Fruit fly (Drosophila melanogaster) whole organism, prepupa: ENCODE data around the gene CG12594.
A peak's percentile ranks its signal among the peaks of the same experiment; 100 is the strongest.

Experiments
- Blimp-1 ChIP-seq: fragments of 200-800 bp; sonication (Bioruptor generic); optimal IDR thresholded peaks from 3 replicates; lab custom pipeline; 2017; ENCODE audit warnings: missing biosample characterization, missing genetic modification characterization, mild to moderate bottlenecking, moderate library complexity, missing genetic modification reagents
- CG10631 ChIP-seq: fragments of 200-800 bp; sonication (Bioruptor generic); optimal IDR thresholded peaks from 2 replicates; lab custom pipeline; 2016; ENCODE audit warnings: missing biosample characterization, missing genetic modification characterization
- CG10669 ChIP-seq: fragments of 200-800 bp; sonication (Bioruptor generic); optimal IDR thresholded peaks from 3 replicates; lab custom pipeline; 2018; ENCODE audit warnings: missing biosample characterization, mild to moderate bottlenecking, missing genetic modification characterization, moderate library complexity
- CG11902 ChIP-seq: fragments of 200-800 bp; sonication (Bioruptor generic); optimal IDR thresholded peaks from 3 replicates; lab custom pipeline; 2016; ENCODE audit warnings: missing biosample characterization, missing genetic modification characterization
- CG15336 ChIP-seq: fragments of 200-800 bp; sonication (Bioruptor generic); IDR thresholded peaks from 2 replicates; pipeline ENCODE4 v1.3.6; 2022; ENCODE audit warnings: missing biosample characterization, missing genetic modification characterization
- CG3032 ChIP-seq: fragments of 200-800 bp; optimal IDR thresholded peaks from 2 replicates; lab custom pipeline; 2019; ENCODE audit warnings: missing biosample characterization, mild to moderate bottlenecking, missing genetic modification characterization, moderate library complexity
- CG31627 ChIP-seq: fragments of 200-800 bp; sonication (Bioruptor generic); optimal IDR thresholded peaks from 3 replicates; lab custom pipeline; 2016; ENCODE audit warnings: missing biosample characterization, missing genetic modification characterization
- CG32006 ChIP-seq: fragments of 200-800 bp; sonication (Bioruptor generic); optimal IDR thresholded peaks from 3 replicates; lab custom pipeline; 2017; ENCODE audit warnings: missing biosample characterization, mild to moderate bottlenecking, missing genetic modification characterization
- CG34406 ChIP-seq: fragments of 200-800 bp; sonication (Bioruptor generic); optimal IDR thresholded peaks from 3 replicates; lab custom pipeline; 2016; ENCODE audit warnings: missing biosample characterization, missing genetic modification characterization
- CG3919 ChIP-seq: fragments of 200-800 bp; sonication (Bioruptor generic); optimal IDR thresholded peaks from 3 replicates; lab custom pipeline; 2016; ENCODE audit warnings: missing biosample characterization, missing genetic modification characterization
- CG4318 ChIP-seq: fragments of 200-800 bp; sonication (Bioruptor generic); optimal IDR thresholded peaks from 3 replicates; lab custom pipeline; 2017; ENCODE audit warnings: missing biosample characterization, mild to moderate bottlenecking, missing genetic modification characterization
- CG6276 ChIP-seq: fragments of 200-800 bp; sonication (Bioruptor generic); optimal IDR thresholded peaks from 2 replicates; lab custom pipeline; 2017; ENCODE audit warnings: missing biosample characterization, mild to moderate bottlenecking, missing genetic modification characterization
- CG6792 ChIP-seq: fragments of 200-800 bp; sonication (Bioruptor generic); optimal IDR thresholded peaks from 3 replicates; lab custom pipeline; 2016; ENCODE audit warnings: missing biosample characterization, missing genetic modification characterization
- CG6808 ChIP-seq: fragments of 200-800 bp; sonication (Bioruptor generic); optimal IDR thresholded peaks from 3 replicates; lab custom pipeline; 2017; ENCODE audit warnings: missing biosample characterization, missing genetic modification characterization, mild to moderate bottlenecking, moderate library complexity, missing genetic modification reagents
- CG6854 ChIP-seq: fragments of 200-800 bp; sonication (Bioruptor generic); optimal IDR thresholded peaks from 2 replicates; lab custom pipeline; 2017; ENCODE audit warnings: missing biosample characterization, mild to moderate bottlenecking, missing genetic modification characterization
- CG7368 ChIP-seq: fragments of 200-800 bp; sonication (Bioruptor generic); optimal IDR thresholded peaks from 3 replicates; lab custom pipeline; 2016; ENCODE audit warnings: missing biosample characterization, missing genetic modification characterization
- CG8319 ChIP-seq: fragments of 200-800 bp; sonication (Bioruptor generic); optimal IDR thresholded peaks from 3 replicates; lab custom pipeline; 2016; ENCODE audit warnings: missing biosample characterization, missing genetic modification characterization
- Eip75B ChIP-seq: fragments of 200-800 bp; sonication (Bioruptor generic); optimal IDR thresholded peaks from 3 replicates; lab custom pipeline; 2016; ENCODE audit warnings: missing biosample characterization, missing genetic modification characterization
- Eip78C ChIP-seq: fragments of 200-800 bp; sonication (Bioruptor generic); peaks from one replicate; lab custom pipeline; 2016; ENCODE audit warnings: missing biosample characterization, missing genetic modification characterization
- Ets21C ChIP-seq: fragments of 200-800 bp; sonication (Bioruptor generic); optimal IDR thresholded peaks from 3 replicates; lab custom pipeline; 2016; ENCODE audit warnings: missing biosample characterization, missing genetic modification characterization
- Ets96B ChIP-seq: fragments of 200-800 bp; optimal IDR thresholded peaks from 2 replicates; lab custom pipeline; 2019; ENCODE audit warnings: missing biosample characterization, mild to moderate bottlenecking, missing genetic modification characterization, moderate library complexity
- Hr39 ChIP-seq: fragments of 200-800 bp; sonication (Bioruptor generic); optimal IDR thresholded peaks from 2 replicates; lab custom pipeline; 2016; ENCODE audit warnings: missing biosample characterization, missing genetic modification characterization
- Lpt ChIP-seq: fragments of 200-800 bp; sonication (Bioruptor generic); optimal IDR thresholded peaks from 3 replicates; lab custom pipeline; 2016; ENCODE audit warnings: missing biosample characterization, missing genetic modification characterization
- Met ChIP-seq: fragments of 200-800 bp; sonication (Bioruptor generic); optimal IDR thresholded peaks from 3 replicates; lab custom pipeline; 2016; ENCODE audit warnings: missing biosample characterization, missing genetic modification characterization
- OdsH ChIP-seq: fragments of 200-800 bp; sonication (Bioruptor generic); optimal IDR thresholded peaks from 3 replicates; lab custom pipeline; 2016; ENCODE audit warnings: missing biosample characterization, missing genetic modification characterization
- Sox14 ChIP-seq: fragments of 200-800 bp; sonication (Bioruptor generic); optimal IDR thresholded peaks from 3 replicates; lab custom pipeline; 2016; ENCODE audit warnings: missing biosample characterization, missing genetic modification characterization
- Sox15 ChIP-seq: fragments of 200-800 bp; sonication (Bioruptor generic); optimal IDR thresholded peaks from 3 replicates; lab custom pipeline; 2016; ENCODE audit warnings: missing biosample characterization, missing genetic modification characterization
- achi ChIP-seq: fragments of 200-800 bp; sonication (Bioruptor generic); optimal IDR thresholded peaks from 3 replicates; lab custom pipeline; 2016; ENCODE audit warnings: missing biosample characterization, missing genetic modification characterization
- acj6 ChIP-seq: fragments of 200-800 bp; sonication (Bioruptor generic); optimal IDR thresholded peaks from 3 replicates; lab custom pipeline; 2016; ENCODE audit warnings: missing biosample characterization, missing genetic modification characterization
- cyc ChIP-seq: fragments of 200-800 bp; sonication (Bioruptor generic); optimal IDR thresholded peaks from 3 replicates; lab custom pipeline; 2016; ENCODE audit warnings: missing biosample characterization, missing genetic modification characterization
- dsx ChIP-seq: fragments of 200-800 bp; optimal IDR thresholded peaks from 3 replicates; lab custom pipeline; 2019; ENCODE audit warnings: missing biosample characterization, mild to moderate bottlenecking, missing genetic modification characterization, moderate library complexity; ENCODE audit not compliant: poor library complexity, severe bottlenecking
- eg ChIP-seq: fragments of 200-800 bp; sonication (Bioruptor generic); IDR thresholded peaks from 3 replicates; pipeline ENCODE4 v1.3.6; 2022; ENCODE audit warnings: missing biosample characterization, missing genetic modification characterization
- esn ChIP-seq: fragments of 200-800 bp; sonication (Bioruptor generic); optimal IDR thresholded peaks from 2 replicates; lab custom pipeline; 2016; ENCODE audit warnings: missing biosample characterization, mild to moderate bottlenecking, missing genetic modification characterization, moderate library complexity
- lz ChIP-seq: fragments of 200-800 bp; sonication (Bioruptor generic); optimal IDR thresholded peaks from 3 replicates; lab custom pipeline; 2016; ENCODE audit warnings: missing biosample characterization, missing genetic modification characterization
- net ChIP-seq: fragments of 200-800 bp; sonication (Bioruptor generic); optimal IDR thresholded peaks from 3 replicates; lab custom pipeline; 2016; ENCODE audit warnings: missing biosample characterization, missing genetic modification characterization
- pdm3 ChIP-seq: fragments of 200-800 bp; sonication (Bioruptor generic); optimal IDR thresholded peaks from 3 replicates; lab custom pipeline; 2016; ENCODE audit warnings: missing biosample characterization, missing genetic modification characterization
- ss ChIP-seq, 2 experiments: fragments of 200-800 bp; sonication (Bioruptor generic); optimal IDR thresholded peaks; 2 replicates in 1 of 2; 3 replicates in 1 of 2; lab custom pipeline; 2017 to 2018; ENCODE audit warnings: mild to moderate bottlenecking in 2 of 2, missing biosample characterization in 2 of 2, missing genetic modification characterization in 2 of 2, moderate library complexity in 1 of 2
- svp ChIP-seq: fragments of 200-800 bp; sonication (Bioruptor generic); peaks from one replicate; lab custom pipeline; 2016; ENCODE audit warnings: missing biosample characterization, missing genetic modification characterization
- topi ChIP-seq: fragments of 200-800 bp; sonication (Bioruptor generic); optimal IDR thresholded peaks from 3 replicates; lab custom pipeline; 2016; ENCODE audit warnings: missing biosample characterization, missing genetic modification characterization
- vri ChIP-seq: fragments of 200-800 bp; sonication (Bioruptor generic); optimal IDR thresholded peaks from 3 replicates; lab custom pipeline; 2016; ENCODE audit warnings: missing biosample characterization, mild to moderate bottlenecking, missing genetic modification characterization

CG12594 gene

DNA sequence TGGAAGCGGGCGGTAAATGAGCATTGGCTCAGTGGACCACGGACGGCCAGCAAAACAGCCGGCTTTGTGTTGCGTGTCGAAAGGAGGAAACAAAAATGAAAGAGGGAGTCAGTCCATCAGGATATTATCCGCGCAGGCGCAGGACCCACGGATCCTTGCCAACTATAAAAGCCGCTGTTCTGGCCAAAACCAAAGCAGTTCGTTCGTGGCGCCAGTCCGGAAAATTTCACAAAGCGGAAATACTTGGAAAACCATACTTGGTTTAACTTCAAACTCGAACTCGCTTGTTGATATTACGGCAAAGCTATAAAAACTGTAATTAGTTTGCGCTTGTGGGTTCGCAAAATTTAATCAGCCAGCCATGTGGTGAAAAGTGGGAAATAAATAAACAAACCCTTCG lies at the start of gene CG12594:
CG12594 (plus strand) TSS at position 142 of the 400 bp plus-strand sequence.
- TF ChIP-seq ss (GFP tag; optimal IDR thresholded peaks at IDR 0.05; lab: Kevin White, UChicago): no peak
- TF ChIP-seq Ets21C (GFP tag; lab: Kevin White, UChicago): no peak
- TF ChIP-seq CG32006 (GFP tag; lab: Kevin White, UChicago): no peak
- TF ChIP-seq CG34406 (GFP tag; lab: Kevin White, UChicago): no peak
- no peak for TF ChIP-seq Blimp-1
- TF ChIP-seq CG7368 (GFP tag; lab: Kevin White, UChicago): no peak
- TF ChIP-seq OdsH (GFP tag; lab: Kevin White, UChicago): no peak
- no peak for TF ChIP-seq pdm3 (GFP tag; lab: Kevin White, UChicago)
- no peak for TF ChIP-seq CG4318
- no peak for TF ChIP-seq CG8319 (GFP tag; lab: Kevin White, UChicago)
- TF ChIP-seq Lpt (GFP tag; lab: Kevin White, UChicago): no peak
- no peak for TF ChIP-seq topi

DNA sequence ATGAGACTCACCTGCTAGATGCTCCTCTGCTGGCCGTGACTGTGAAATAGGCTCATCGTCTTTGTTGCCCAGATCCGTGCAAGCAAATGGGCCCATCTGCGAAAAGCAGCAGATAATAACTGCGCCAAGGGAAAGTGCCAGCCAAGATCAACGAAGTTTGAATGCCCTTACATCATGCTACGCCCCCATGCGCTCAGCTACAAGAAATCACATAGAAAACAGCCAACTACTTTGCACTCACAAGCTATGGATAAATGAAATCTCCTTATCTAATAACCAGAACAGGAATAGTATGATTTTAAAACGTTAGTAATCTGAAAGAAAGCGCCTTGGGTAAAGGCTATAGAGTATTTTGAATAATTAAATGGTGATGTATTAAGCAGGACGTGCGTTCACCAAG lies 49.8 kb upstream of the CG12594 start:
- TF ChIP-seq CG8319 (GFP tag; lab: Kevin White, UChicago) (peak; percentile 18), CG6276 (GFP tag; lab: Kevin White, UChicago) (no peak), ss (GFP tag; optimal IDR thresholded peaks at IDR 0.05; lab: Kevin White, UChicago) (peak; percentile 35 to 42), eg (GFP tag; lab: Robert Waterston, UW) (0 out of 3 replicates have a peak, but pooled peaks have one; percentile 16), CG6808 (GFP tag; lab: Kevin White, UChicago) (peak; percentile 24), topi (peak; percentile 48), vri (GFP tag; lab: Kevin White, UChicago) (no peak), CG32006 (GFP tag; lab: Kevin White, UChicago) (peak; percentile 23), CG6792 (GFP tag; lab: Kevin White, UChicago) (peak; percentile 36), esn (GFP tag; lab: Kevin White, UChicago) (peak; percentile 34), net (GFP tag; lab: Kevin White, UChicago) (peak; percentile 10), Sox15 (GFP tag; lab: Kevin White, UChicago) (peak; percentile 6), Eip75B (GFP tag; lab: Kevin White, UChicago) (peak; percentile 50), cyc (peak; percentile 37), CG11902 (peak; percentile 1), Met (GFP tag; lab: Kevin White, UChicago) (no peak), CG15336 (no peak), Eip78C (peak; percentile 85), CG6854 (GFP tag; lab: Kevin White, UChicago) (no peak), CG3919 (GFP tag; lab: Kevin White, UChicago) (peak; percentile 33), svp (GFP tag; lab: Kevin White, UChicago) (peak; percentile 49), CG10631 (GFP tag; lab: Kevin White, UChicago) (peak; percentile 20), Sox14 (GFP tag; lab: Kevin White, UChicago) (peak; percentile 37), CG3032 (tag; lab: Kevin White, UChicago) (no peak), CG7368 (GFP tag; lab: Kevin White, UChicago) (no peak), Hr39 (GFP tag; lab: Kevin White, UChicago) (peak; percentile 29), lz (GFP tag; lab: Kevin White, UChicago) (peak; percentile 47), CG10669 (GFP tag; lab: Kevin White, UChicago) (peak; percentile 37), acj6 (peak; percentile 36), CG31627 (peak; percentile 16), Ets96B (tag; lab: Kevin White, UChicago) (peak; percentile 16), dsx (peak; percentile 8), achi (GFP tag; lab: Kevin White, UChicago) (peak; percentile 2)
